Worm (Caenorhabditis elegans): ENCODE results near the gene dhs-11.

DNA sequence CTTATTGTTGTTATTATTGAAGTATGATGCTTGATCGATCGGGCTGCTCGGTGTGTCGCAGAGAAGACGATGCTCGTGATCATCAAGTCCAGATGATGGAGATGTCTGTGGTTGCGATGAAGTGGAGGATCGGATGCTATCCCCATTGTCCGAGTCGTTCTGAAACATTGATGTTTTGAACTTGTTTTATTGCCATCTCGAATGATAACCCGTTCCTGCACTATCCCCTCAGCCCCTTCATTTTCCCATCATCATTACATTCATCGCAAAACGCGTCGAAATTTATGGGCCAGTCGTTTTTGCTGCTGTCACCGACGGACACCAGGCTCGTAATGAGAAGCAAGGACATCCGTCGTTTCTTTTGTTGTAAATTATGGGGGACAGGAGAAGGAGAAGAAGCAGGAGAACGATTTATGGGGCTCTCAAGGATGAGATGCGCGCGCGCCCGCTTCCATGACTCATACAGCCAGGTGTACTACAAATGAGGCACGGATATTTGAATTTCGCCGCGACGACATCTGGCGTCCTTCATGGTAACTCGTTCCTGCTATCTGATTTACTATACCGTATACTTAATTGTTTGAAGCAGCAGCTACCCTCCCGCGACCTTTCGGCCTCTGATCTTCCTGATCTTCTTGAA lies 10.7 kb downstream of the dhs-11 start:
- no peak for TF ChIP-seq fkh-10 (GFP tag; optimal IDR thresholded peaks at IDR 0.05)
- no peak for TF ChIP-seq egl-27 (tag; optimal IDR thresholded peaks at IDR 0.05)
- TF ChIP-seq aly-2 (tag; optimal IDR thresholded peaks at IDR 0.05), result no peak
- no peak for TF ChIP-seq ces-1 (GFP tag; optimal IDR thresholded peaks at IDR 0.05)
- TF ChIP-seq nhr-237 (tag; optimal IDR thresholded peaks at IDR 0.05), result no peak
- no peak for TF ChIP-seq nhr-28 (tag; optimal IDR thresholded peaks at IDR 0.05)
- TF ChIP-seq mdl-1 (tag; optimal IDR thresholded peaks at IDR 0.05), result no peak
- no peak for TF ChIP-seq ceh-32 (tag; optimal IDR thresholded peaks at IDR 0.05; ENCODE audit: poor library complexity)
- no peak for TF ChIP-seq nhr-25 (tag; optimal IDR thresholded peaks at IDR 0.05; ENCODE audit: borderline replicate concordance, insufficient read depth)
- no peak for TF ChIP-seq ama-1 (optimal IDR thresholded peaks at IDR 0.05)
- no peak for TF ChIP-seq ceh-28 (tag; optimal IDR thresholded peaks at IDR 0.05)
- no peak for TF ChIP-seq attf-4 (tag; optimal IDR thresholded peaks at IDR 0.05)
